Fruit fly (Drosophila melanogaster): Measurements from ENCODE around the gene ksh.

ksh gene

dm6 chrX:19497782-19498440, 3.1 kb upstream of the ksh start (continued):
- TF ChIP-seq Jarid2 (GFP tag; optimal IDR thresholded peaks at IDR 0.05) (peak; percentile 11), CG15269 (tag; optimal IDR thresholded peaks at IDR 0.05) (no peak), B-H2 (GFP tag; optimal IDR thresholded peaks at IDR 0.05) (peak; percentile 27), Bdp1 (GFP tag; optimal IDR thresholded peaks at IDR 0.05) (no peak), amos (GFP tag; IDR thresholded peaks at IDR 0.05; ENCODE audit: partially characterized antibody) (peak; percentile 48; the same call in 1 of the 2 replicates), sob (GFP tag; IDR thresholded peaks at IDR 0.05) (peak; percentile 39; the same call in 1 of the 2 replicates), sc (optimal IDR thresholded peaks at IDR 0.05) (no peak), sc (GFP tag; optimal IDR thresholded peaks at IDR 0.05) (no peak), grn (GFP tag; optimal IDR thresholded peaks at IDR 0.05) (peak; percentile 41), YL-1 (GFP tag; optimal IDR thresholded peaks at IDR 0.05) (no peak), CG8388 (GFP tag; optimal IDR thresholded peaks at IDR 0.05) (no peak), CG17612 (GFP tag; IDR thresholded peaks at IDR 0.05) (no peak), CG12299 (tag; optimal IDR thresholded peaks at IDR 0.05) (peak; percentile 20), CG4820 (GFP tag; optimal IDR thresholded peaks at IDR 0.05) (no peak), ase (GFP tag; IDR thresholded peaks at IDR 0.05) (no peak), nerfin-1 (tag; optimal IDR thresholded peaks at IDR 0.05) (no peak), nerfin-2 (GFP tag; IDR thresholded peaks at IDR 0.05; ENCODE audit: partially characterized antibody) (no peak), kni (GFP tag; optimal IDR thresholded peaks at IDR 0.05) (no peak), Hr3 (GFP tag; optimal IDR thresholded peaks at IDR 0.05) (no peak), CG12236 (GFP tag; optimal IDR thresholded peaks at IDR 0.05) (no peak), Pdp1 (GFP tag; optimal IDR thresholded peaks at IDR 0.05) (no peak), CG13123 (GFP tag; optimal IDR thresholded peaks at IDR 0.05) (no peak), so (GFP tag; IDR thresholded peaks at IDR 0.05) (peak; percentile 80; the same call in 2 of the 3 replicates), mld (GFP tag; IDR thresholded peaks at IDR 0.05; ENCODE audit: partially characterized antibody) (no peak), CG42726 (GFP tag; IDR thresholded peaks at IDR 0.05; ENCODE audit: partially characterized antibody) (peak; percentile 29; the same call in 1 of the 2 replicates), bsh (GFP tag; optimal IDR thresholded peaks at IDR 0.05) (no peak), Usf (GFP tag; optimal IDR thresholded peaks at IDR 0.05) (no peak), ato (GFP tag; IDR thresholded peaks at IDR 0.05; ENCODE audit: partially characterized antibody) (no peak), CG13894 (tag; optimal IDR thresholded peaks at IDR 0.05) (peak; percentile 95), ind (GFP tag; optimal IDR thresholded peaks at IDR 0.05) (no peak), CG33557 (GFP tag; optimal IDR thresholded peaks at IDR 0.05) (no peak), Dip3 (GFP tag; optimal IDR thresholded peaks at IDR 0.05) (no peak), disco-r (GFP tag; optimal IDR thresholded peaks at IDR 0.05) (no peak), Hey (tag; optimal IDR thresholded peaks at IDR 0.05) (no peak), CG7928 (GFP tag; optimal IDR thresholded peaks at IDR 0.05) (no peak), D19B (GFP tag; optimal IDR thresholded peaks at IDR 0.05) (peak; percentile 98), unc-4 (GFP tag; IDR thresholded peaks at IDR 0.05; ENCODE audit: partially characterized antibody) (no peak), Mes4 (GFP tag; optimal IDR thresholded peaks at IDR 0.05) (no peak), Bgb (GFP tag; IDR thresholded peaks at IDR 0.05; ENCODE audit: partially characterized antibody) (peak; percentile 43; the same call in 1 of the 2 replicates), bigmax (GFP tag; optimal IDR thresholded peaks at IDR 0.05) (no peak), CG17186 (GFP tag; optimal IDR thresholded peaks at IDR 0.05) (no peak), kah (GFP tag; optimal IDR thresholded peaks at IDR 0.05) (no peak), eyg (GFP tag; optimal IDR thresholded peaks at IDR 0.05) (no peak), CG17328 (GFP tag; IDR thresholded peaks at IDR 0.05) (no peak), CG17385 (GFP tag; optimal IDR thresholded peaks at IDR 0.05) (no peak), gcm2 (GFP tag; optimal IDR thresholded peaks at IDR 0.05) (no peak), CG8924 (tag; optimal IDR thresholded peaks at IDR 0.05) (no peak), pita (GFP tag; optimal IDR thresholded peaks at IDR 0.05) (no peak), chif (GFP tag; optimal IDR thresholded peaks at IDR 0.05) (no peak)
